Worm (Caenorhabditis elegans): Measurements from ENCODE around the gene lron-15.
A peak's percentile ranks its signal among the peaks of the same experiment; 100 is the strongest.

Gene lron-15

DNA sequence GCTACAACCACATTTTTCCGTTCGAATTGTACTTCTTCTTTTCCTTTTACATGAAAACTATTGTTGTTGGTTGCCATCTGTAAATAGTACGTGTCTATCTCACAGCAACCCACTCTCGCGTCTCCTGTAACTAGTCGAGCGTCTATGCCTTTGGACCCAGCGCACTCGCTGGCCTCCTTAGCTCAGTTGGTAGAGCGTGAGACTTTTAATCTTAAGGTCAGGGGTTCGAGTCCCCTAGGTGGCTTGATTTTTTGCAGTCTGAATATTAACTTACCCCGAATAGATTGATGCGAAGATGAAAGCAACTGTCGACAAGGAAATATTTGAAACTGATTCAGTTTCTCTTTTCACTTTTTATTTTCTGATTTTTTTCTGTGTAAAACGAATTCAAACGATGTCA lies 20.4 kb upstream of the lron-15 start, which contains the start of gene mpz-3 (continued):
- TF ChIP-seq nhr-19 (GFP tag; conservative IDR thresholded peaks at IDR 0.05) (peak; percentile 58), isw-1 (GFP tag; IDR thresholded peaks at IDR 0.05) (no peak), blmp-1 (tag; optimal IDR thresholded peaks at IDR 0.05) (peak; percentile 7), xbp-1 (tag; optimal IDR thresholded peaks at IDR 0.05) (peak; percentile 31), dsc-1 (tag; optimal IDR thresholded peaks at IDR 0.05) (peak; percentile 34), ceh-88 (GFP tag; IDR thresholded peaks at IDR 0.05) (no peak), C16A3.4 (tag; optimal IDR thresholded peaks at IDR 0.05) (peak; percentile 13)

- TF ChIP-seq blmp-1 (tag; optimal IDR thresholded peaks at IDR 0.05) (peak; percentile 50), ceh-82 (tag; optimal IDR thresholded peaks at IDR 0.05) (peak in 1 of 3 experiments; percentile 14), dsc-1 (tag; optimal IDR thresholded peaks at IDR 0.05) (peak; percentile 14), unc-62 (GFP tag; optimal IDR thresholded peaks at IDR 0.05) (no peak), xbp-1 (tag; optimal IDR thresholded peaks at IDR 0.05) (no peak), zag-1 (tag; optimal IDR thresholded peaks at IDR 0.05) (no peak), grh-1 (GFP tag; IDR thresholded peaks at IDR 0.05) (no peak), egl-27 (tag; optimal IDR thresholded peaks at IDR 0.05) (no peak), pqm-1 (tag; optimal IDR thresholded peaks at IDR 0.05) (no peak), unc-130 (tag; optimal IDR thresholded peaks at IDR 0.05) (no peak), ceh-88 (GFP tag; IDR thresholded peaks at IDR 0.05) (no peak), nhr-237 (tag; optimal IDR thresholded peaks at IDR 0.05) (no peak), mab-9 (GFP tag; IDR thresholded peaks at IDR 0.05) (no peak), C04F5.9 (tag; optimal IDR thresholded peaks at IDR 0.05) (no peak), elt-3 (tag; optimal IDR thresholded peaks at IDR 0.05) (no peak), lin-39 (tag; optimal IDR thresholded peaks at IDR 0.05) (no peak), ets-5 (GFP tag; IDR thresholded peaks at IDR 0.05) (no peak), zip-4 (GFP tag; optimal IDR thresholded peaks at IDR 0.05) (no peak), snu-23 (GFP tag; optimal IDR thresholded peaks at IDR 0.05) (peak; percentile 12), rnt-1 (tag; optimal IDR thresholded peaks at IDR 0.05) (peak; percentile 11), F16B12.6 (tag; optimal IDR thresholded peaks at IDR 0.05) (no peak), lir-3 (tag; optimal IDR thresholded peaks at IDR 0.05; ENCODE audit: poor library complexity) (no peak), egl-13 (tag; optimal IDR thresholded peaks at IDR 0.05) (no peak), nhr-11 (tag; optimal IDR thresholded peaks at IDR 0.05) (no peak), Y116A8C.19 (tag; optimal IDR thresholded peaks at IDR 0.05; ENCODE audit: borderline replicate concordance) (no peak), jun-1 (tag; optimal IDR thresholded peaks at IDR 0.05) (peak; percentile 26), nhr-85 (tag) (no peak), aly-2 (tag; optimal IDR thresholded peaks at IDR 0.05) (no peak), unc-98 (GFP tag; IDR thresholded peaks at IDR 0.05) (no peak), hlh-4 (tag; optimal IDR thresholded peaks at IDR 0.05) (no peak), tbx-2 (tag; optimal IDR thresholded peaks at IDR 0.05) (no peak), nhr-84 (tag; optimal IDR thresholded peaks at IDR 0.05) (no peak), lin-14 (GFP tag; optimal IDR thresholded peaks at IDR 0.05) (peak; percentile 78), efl-1 (optimal IDR thresholded peaks at IDR 0.05) (peak; percentile 24 to 40), efl-1 (GFP tag; optimal IDR thresholded peaks at IDR 0.05 in 1 of 2) (peak; percentile 16 to 89), fkh-10 (GFP tag; optimal IDR thresholded peaks at IDR 0.05) (peak; percentile 44), pag-3 (tag; optimal IDR thresholded peaks at IDR 0.05; ENCODE audit: borderline replicate concordance, insufficient read depth) (no peak), nhr-28 (tag; optimal IDR thresholded peaks at IDR 0.05) (no peak), lsy-2 (tag; optimal IDR thresholded peaks at IDR 0.05) (peak in 1 of 2 experiments; percentile 14), ces-1 (GFP tag; optimal IDR thresholded peaks at IDR 0.05) (no peak), hlh-17 (GFP tag; optimal IDR thresholded peaks at IDR 0.05; ENCODE audit: borderline replicate concordance) (no peak), fkh-8 (tag; optimal IDR thresholded peaks at IDR 0.05) (peak; percentile 35), lin-13 (GFP tag; optimal IDR thresholded peaks at IDR 0.05) (no peak)
Observed at ce11 chrII:6563238-6563637, 18.5 kb upstream of the lron-15 start.
